Worm (Caenorhabditis elegans): ENCODE results near the gene eif-1.A.

DNA sequence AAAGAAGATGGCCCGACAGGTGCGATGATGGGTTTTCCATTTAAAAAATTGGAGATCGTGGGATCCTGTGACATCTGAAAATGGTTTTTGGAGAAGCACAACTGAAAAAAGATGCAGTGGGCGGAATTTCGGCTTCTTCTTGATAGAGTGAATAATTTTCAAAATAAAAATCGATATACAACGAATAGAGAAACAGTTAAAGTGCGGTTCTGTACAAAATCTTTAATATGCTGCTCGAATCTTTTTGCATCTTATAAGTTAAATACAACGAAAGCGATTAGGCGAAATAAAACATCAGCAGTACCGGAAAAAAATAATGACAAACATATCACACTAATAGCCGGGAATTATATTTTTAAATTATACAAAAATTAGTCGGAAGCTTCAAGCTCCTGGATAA, 3.5 kb upstream of the eif-1.A start, which contains the start of gene H06H21.11:
- TF ChIP-seq sox-4 (tag; optimal IDR thresholded peaks at IDR 0.05) (no peak), nfya-1 (tag; optimal IDR thresholded peaks at IDR 0.05) (no peak), pha-2 (tag; optimal IDR thresholded peaks at IDR 0.05) (no peak), ceh-22 (tag; optimal IDR thresholded peaks at IDR 0.05) (no peak), pha-4 (tag; optimal IDR thresholded peaks at IDR 0.05) (no peak), C08G9.2 (tag; optimal IDR thresholded peaks at IDR 0.05) (no peak), elt-4 (tag; optimal IDR thresholded peaks at IDR 0.05) (no peak), hlh-8 (tag; optimal IDR thresholded peaks at IDR 0.05) (no peak), unc-86 (tag; optimal IDR thresholded peaks at IDR 0.05) (no peak), tbx-7 (tag; optimal IDR thresholded peaks at IDR 0.05) (no peak), madf-2 (tag; optimal IDR thresholded peaks at IDR 0.05) (no peak), pqm-1 (tag; optimal IDR thresholded peaks at IDR 0.05) (no peak)
